Worm (Caenorhabditis elegans): ENCODE measurements around the gene nhr-177.
"Not testable (repeated sequence)": the region's sequence is repeated elsewhere in the genome, so short reads cannot be mapped to it uniquely, and the experiment has no call there.

ce11 chrV:1599088-1599487 lies 11.0 kb upstream of the nhr-177 start:
- not testable (repeated sequence) for TF ChIP-seq ceh-13 (GFP tag; optimal IDR thresholded peaks at IDR 0.05); hmg-4 (GFP tag; optimal IDR thresholded peaks at IDR 0.05); hmbx-1 (tag; optimal IDR thresholded peaks at IDR 0.05); ama-1 (optimal IDR thresholded peaks at IDR 0.05); B0310.2 (tag; optimal IDR thresholded peaks at IDR 0.05); tbx-37 (GFP tag; conservative IDR thresholded peaks at IDR 0.05); aly-1 (tag; optimal IDR thresholded peaks at IDR 0.05); ceh-36 (tag; optimal IDR thresholded peaks at IDR 0.05); tra-4 (tag; optimal IDR thresholded peaks at IDR 0.05); flt-1 (GFP tag; IDR thresholded peaks at IDR 0.05); tbx-11 (GFP tag; IDR thresholded peaks at IDR 0.05); ets-7 (tag; optimal IDR thresholded peaks at IDR 0.05)
- TF ChIP-seq pes-1 (GFP tag; IDR thresholded peaks at IDR 0.05): peak; percentile 66
